Fruit fly (Drosophila melanogaster): ENCODE measurements around the gene Gr10a.

The Gr10a gene

dm6 chrX:11449476-11450119, 32.4 kb upstream of the Gr10a start (continued):
- TF ChIP-seq Scr (GFP tag; IDR thresholded peaks at IDR 0.05; ENCODE audit: partially characterized antibody) (no peak), ash1 (GFP tag; optimal IDR thresholded peaks at IDR 0.05) (no peak), ssp (GFP tag; IDR thresholded peaks at IDR 0.05) (peak; percentile 72), Lim3 (GFP tag; IDR thresholded peaks at IDR 0.05) (peak; percentile 57; the same call in 1 of the 2 replicates), Gsc (GFP tag; IDR thresholded peaks at IDR 0.05) (peak; percentile 69), CG3163 (GFP tag; optimal IDR thresholded peaks at IDR 0.05) (peak; percentile 64), CG31224 (GFP tag; IDR thresholded peaks at IDR 0.05) (peak; percentile 63), ci (GFP tag; IDR thresholded peaks at IDR 0.05) (peak; percentile 94), tio (GFP tag; optimal IDR thresholded peaks at IDR 0.05) (peak; percentile 77), caup (GFP tag; optimal IDR thresholded peaks at IDR 0.05; ENCODE audit: severe bottlenecking) (peak; percentile 80), Atf6 (GFP tag; IDR thresholded peaks at IDR 0.05) (peak; percentile 85), amos (GFP tag; IDR thresholded peaks at IDR 0.05; ENCODE audit: partially characterized antibody) (no peak), Six4 (GFP tag; optimal IDR thresholded peaks at IDR 0.05) (peak; percentile 70), ind (GFP tag; optimal IDR thresholded peaks at IDR 0.05) (peak; percentile 88), CG10267 (tag; optimal IDR thresholded peaks at IDR 0.05) (peak; percentile 54), D19B (GFP tag; optimal IDR thresholded peaks at IDR 0.05) (peak; percentile 52), CG10209 (GFP tag; optimal IDR thresholded peaks at IDR 0.05) (peak; percentile 82), Hsf (GFP tag; optimal IDR thresholded peaks at IDR 0.05) (peak; percentile 83), CG9437 (GFP tag; optimal IDR thresholded peaks at IDR 0.05) (peak; percentile 59), wdn (GFP tag; IDR thresholded peaks at IDR 0.05) (peak; percentile 68), D (optimal IDR thresholded peaks at IDR 0.05) (no peak), D (GFP tag; optimal IDR thresholded peaks at IDR 0.05) (peak; percentile 69)

dm6 chrX:11448637-11449036, 31.4 kb upstream of the Gr10a start:
- TF ChIP-seq Oli (tag; optimal IDR thresholded peaks at IDR 0.05) (no peak), tgo (GFP tag; IDR thresholded peaks at IDR 0.05) (no peak), CG18599 (GFP tag; optimal IDR thresholded peaks at IDR 0.05) (no peak), CG9817 (tag; optimal IDR thresholded peaks at IDR 0.05) (no peak), sima (GFP tag; optimal IDR thresholded peaks at IDR 0.05) (no peak), vvl (GFP tag; IDR thresholded peaks at IDR 0.05) (peak; percentile 55; the same call in 1 of the 2 replicates), H15 (GFP tag; IDR thresholded peaks at IDR 0.05) (no peak), CG10462 (GFP tag; optimal IDR thresholded peaks at IDR 0.05) (no peak), CG8765 (GFP tag; IDR thresholded peaks at IDR 0.05) (no peak), pzg (GFP tag; optimal IDR thresholded peaks at IDR 0.05) (no peak), dmrt11E (tag; optimal IDR thresholded peaks at IDR 0.05) (no peak), CG11093 (GFP tag; IDR thresholded peaks at IDR 0.05) (no peak), sens (GFP tag) (peak; percentile 19), Scr (GFP tag; IDR thresholded peaks at IDR 0.05; ENCODE audit: partially characterized antibody) (no peak), z (GFP tag; IDR thresholded peaks at IDR 0.05) (no peak), Ets65A (GFP tag) (peak; percentile 60)

dm6 chrX:11446792-11447405, 29.7 kb upstream of the Gr10a start:
- peak; percentile 79 for TF ChIP-seq gem (tag; optimal IDR thresholded peaks at IDR 0.05)
- TF ChIP-seq Lim3 (GFP tag; IDR thresholded peaks at IDR 0.05), result no peak
- TF ChIP-seq pfk (GFP tag; optimal IDR thresholded peaks at IDR 0.05), result no peak
- TF ChIP-seq kah (GFP tag; optimal IDR thresholded peaks at IDR 0.05), result no peak
- TF ChIP-seq trem (tag; optimal IDR thresholded peaks at IDR 0.05), result no peak
- peak; percentile 75 for TF ChIP-seq H2.0 (GFP tag; IDR thresholded peaks at IDR 0.05)
- TF ChIP-seq Tbp (GFP tag; optimal IDR thresholded peaks at IDR 0.05), result no peak
- peak; percentile 88 for TF ChIP-seq CG7839 (tag; optimal IDR thresholded peaks at IDR 0.05)
- TF ChIP-seq az2 (GFP tag; optimal IDR thresholded peaks at IDR 0.05), result peak; percentile 57
- TF ChIP-seq twi (tag; optimal IDR thresholded peaks at IDR 0.05), result no peak
- TF ChIP-seq CG1603 (tag; optimal IDR thresholded peaks at IDR 0.05), result peak; percentile 72
- peak; percentile 67 for TF ChIP-seq Oaz (GFP tag; IDR thresholded peaks at IDR 0.05)
- TF ChIP-seq Dll (GFP tag; IDR thresholded peaks at IDR 0.05; ENCODE audit: partially characterized antibody), result no peak
- TF ChIP-seq dimm (GFP tag; IDR thresholded peaks at IDR 0.05), result no peak
